Worm (Caenorhabditis elegans): ENCODE measurements around the gene golg-2.

The golg-2 gene

ce11 chrII:5032669-5033068 is 7.2 kb downstream of the golg-2 start (continued):
- TF ChIP-seq daf-16 (GFP tag; optimal IDR thresholded peaks at IDR 0.05) (peak in 1 of 2 experiments; percentile 75), daf-16 (tag; optimal IDR thresholded peaks at IDR 0.05) (peak; percentile 70), F37D6.2 (tag; optimal IDR thresholded peaks at IDR 0.05) (no peak), spr-1 (tag; optimal IDR thresholded peaks at IDR 0.05) (peak; percentile 75), ctbp-1 (GFP tag; IDR thresholded peaks at IDR 0.05) (0 out of 2 replicates have a peak, but pooled peaks have one; percentile 41), fos-1 (tag; optimal IDR thresholded peaks at IDR 0.05) (no peak), T20F7.1 (GFP tag; optimal IDR thresholded peaks at IDR 0.05) (peak; percentile 16), F44E2.7 (GFP tag; IDR thresholded peaks at IDR 0.05) (0 out of 2 replicates have a peak, but pooled peaks have one; percentile 50), php-3 (GFP tag; IDR thresholded peaks at IDR 0.05) (0 out of 2 replicates have a peak, but pooled peaks have one; percentile 44), set-16 (GFP tag; IDR thresholded peaks at IDR 0.05) (peak; percentile 48; the same call in 1 of the 2 replicates), zip-2 (tag; optimal IDR thresholded peaks at IDR 0.05) (peak; percentile 55), cey-2 (tag; optimal IDR thresholded peaks at IDR 0.05; ENCODE audit: borderline replicate concordance, insufficient read depth) (no peak), hlh-11 (tag; optimal IDR thresholded peaks at IDR 0.05) (peak; percentile 55), dve-1 (tag; optimal IDR thresholded peaks at IDR 0.05; ENCODE audit: insufficient read depth) (peak; percentile 26), ztf-7 (tag; optimal IDR thresholded peaks at IDR 0.05) (peak; percentile 65), Y75B8A.6 (GFP tag; IDR thresholded peaks at IDR 0.05) (peak; percentile 81; the same call in 1 of the 2 replicates), ztf-11 (tag; optimal IDR thresholded peaks at IDR 0.05) (no peak), mep-1 (tag; optimal IDR thresholded peaks at IDR 0.05) (peak; percentile 64), daf-12 (tag; optimal IDR thresholded peaks at IDR 0.05) (no peak), jun-1 (tag; optimal IDR thresholded peaks at IDR 0.05) (peak; percentile 65), nhr-11 (tag; optimal IDR thresholded peaks at IDR 0.05) (peak; percentile 48), mdl-1 (tag; optimal IDR thresholded peaks at IDR 0.05) (peak in 1 of 2 experiments; percentile 25), nhr-28 (tag; optimal IDR thresholded peaks at IDR 0.05) (peak; percentile 34), hif-1 (tag; optimal IDR thresholded peaks at IDR 0.05) (peak; percentile 17 to 59), madf-5 (GFP tag; IDR thresholded peaks at IDR 0.05) (peak in 1 of 2 experiments; percentile 52; a peak in 1 of 4 replicates), D1046.2 (GFP tag; IDR thresholded peaks at IDR 0.05) (peak; percentile 78), mxl-3 (GFP tag; optimal IDR thresholded peaks at IDR 0.05) (peak; percentile 59), F49E8.2 (tag; optimal IDR thresholded peaks at IDR 0.05; ENCODE audit: borderline replicate concordance) (peak; percentile 69), dmd-8 (GFP tag; IDR thresholded peaks at IDR 0.05) (peak; percentile 83), lin-39 (tag; optimal IDR thresholded peaks at IDR 0.05) (no peak), Y48G9A.11 (GFP tag; IDR thresholded peaks at IDR 0.05) (peak; percentile 76), attf-4 (tag; optimal IDR thresholded peaks at IDR 0.05) (no peak)

ce11 chrII:5031612-5032011 is 8.3 kb downstream of the golg-2 start, which contains the start of gene wdr-83:
wdr-83 (minus strand) TSS chrII:5031712.
- TF ChIP-seq zfp-3 (GFP tag; conservative IDR thresholded peaks at IDR 0.05): no peak
- no peak for TF ChIP-seq ZK337.2 (GFP tag; IDR thresholded peaks at IDR 0.05)
- TF ChIP-seq fos-1 (tag; optimal IDR thresholded peaks at IDR 0.05): no peak
- TF ChIP-seq nhr-237 (tag; optimal IDR thresholded peaks at IDR 0.05): no peak
- no peak for TF ChIP-seq egl-27 (tag; optimal IDR thresholded peaks at IDR 0.05)
- TF ChIP-seq skn-1 (tag; optimal IDR thresholded peaks at IDR 0.05): no peak

ce11 chrII:5027952-5028351 is 11.9 kb downstream of the golg-2 start:
- TF ChIP-seq gei-8 (GFP tag; optimal IDR thresholded peaks at IDR 0.05) (no peak), unc-62 (GFP tag; optimal IDR thresholded peaks at IDR 0.05 in 1 of 2) (peak in 1 of 2 experiments; percentile 99), unc-62 (tag; optimal IDR thresholded peaks at IDR 0.05) (no peak)

All from whole organism, L4 larva.